Worm (Caenorhabditis elegans): ENCODE measurements around the gene mib-1.
A peak's percentile ranks its signal among the peaks of the same experiment; 100 is the strongest.

mib-1 gene

ce11 chrIII:11290554-11290953, at the start of gene mib-1, which contains the start of the genes gly-9 and smc-3:
mib-1 (minus strand) TSS chrIII:11290676.
gly-9 (minus strand) TSS chrIII:11290580.
smc-3 (plus strand) TSS chrIII:11290904.
- TF ChIP-seq nhr-43 (tag; optimal IDR thresholded peaks at IDR 0.05; ENCODE audit: poor library complexity, severe bottlenecking) (no peak), lin-15B (tag; optimal IDR thresholded peaks at IDR 0.05) (peak; percentile 81), nfya-1 (tag; optimal IDR thresholded peaks at IDR 0.05; ENCODE audit: insufficient read depth) (peak; percentile 67), pha-4 (tag; optimal IDR thresholded peaks at IDR 0.05) (peak; percentile 71), ama-1 (optimal IDR thresholded peaks at IDR 0.05) (no peak), ceh-9 (tag; optimal IDR thresholded peaks at IDR 0.05) (no peak), eor-1 (tag; optimal IDR thresholded peaks at IDR 0.05) (no peak), ceh-82 (tag; optimal IDR thresholded peaks at IDR 0.05) (no peak), snpc-4 (tag; optimal IDR thresholded peaks at IDR 0.05) (peak; percentile 35), nhr-23 (tag; optimal IDR thresholded peaks at IDR 0.05) (peak; percentile 78), R02D3.7 (tag; optimal IDR thresholded peaks at IDR 0.05) (no peak), hmg-11 (tag; optimal IDR thresholded peaks at IDR 0.05) (peak; percentile 74), egl-5 (tag; optimal IDR thresholded peaks at IDR 0.05) (peak; percentile 45), mml-1 (tag; optimal IDR thresholded peaks at IDR 0.05) (no peak), lin-39 (tag; optimal IDR thresholded peaks at IDR 0.05) (peak; percentile 52), nhr-25 (tag; optimal IDR thresholded peaks at IDR 0.05) (peak; percentile 46), nhr-237 (tag; optimal IDR thresholded peaks at IDR 0.05) (no peak), fkh-2 (tag; optimal IDR thresholded peaks at IDR 0.05) (no peak)

- TF ChIP-seq pqm-1 (tag; optimal IDR thresholded peaks at IDR 0.05) (no peak), nfya-1 (tag; optimal IDR thresholded peaks at IDR 0.05; ENCODE audit: insufficient read depth) (peak; percentile 81), nhr-12 (tag; optimal IDR thresholded peaks at IDR 0.05) (no peak)
These were observed 47.2 kb upstream of the mib-1 start for ce11 chrIII:11337627-11338026.

- peak; percentile 48 for TF ChIP-seq nfya-1 (tag; optimal IDR thresholded peaks at IDR 0.05; ENCODE audit: insufficient read depth)
- no peak for TF ChIP-seq jun-1 (tag; optimal IDR thresholded peaks at IDR 0.05)
- TF ChIP-seq nhr-76 (tag; optimal IDR thresholded peaks at IDR 0.05) = no peak
- no peak for TF ChIP-seq lin-15B (tag; optimal IDR thresholded peaks at IDR 0.05)
- TF ChIP-seq hmg-11 (tag; optimal IDR thresholded peaks at IDR 0.05) = peak; percentile 12
- no peak for TF ChIP-seq aly-2 (tag; optimal IDR thresholded peaks at IDR 0.05)
These were observed 45.6 kb upstream of the mib-1 start for ce11 chrIII:11336072-11336471.

- TF ChIP-seq sea-2 (GFP tag; optimal IDR thresholded peaks at IDR 0.05) (no peak), fkh-10 (GFP tag; optimal IDR thresholded peaks at IDR 0.05) (peak; percentile 68), nfya-1 (tag; optimal IDR thresholded peaks at IDR 0.05; ENCODE audit: insufficient read depth) (peak; percentile 69), lsy-12 (tag; optimal IDR thresholded peaks at IDR 0.05) (no peak), ceh-28 (tag; optimal IDR thresholded peaks at IDR 0.05) (no peak), ceh-16 (tag; optimal IDR thresholded peaks at IDR 0.05) (no peak), hmg-11 (tag; optimal IDR thresholded peaks at IDR 0.05) (peak; percentile 69), nhr-28 (tag; optimal IDR thresholded peaks at IDR 0.05) (no peak), pqm-1 (tag; optimal IDR thresholded peaks at IDR 0.05) (no peak), elt-1 (tag; optimal IDR thresholded peaks at IDR 0.05) (no peak), mdl-1 (tag; optimal IDR thresholded peaks at IDR 0.05) (no peak), nhr-76 (tag; optimal IDR thresholded peaks at IDR 0.05) (no peak), unc-62 (GFP tag; optimal IDR thresholded peaks at IDR 0.05) (no peak), snpc-4 (tag; optimal IDR thresholded peaks at IDR 0.05) (peak; percentile 54), lin-39 (tag; optimal IDR thresholded peaks at IDR 0.05) (peak; percentile 82)
These were observed 43.9 kb upstream of the mib-1 start for ce11 chrIII:11334346-11334745.

ce11 chrIII:11333032-11333732, 42.7 kb upstream of the mib-1 start, which contains the start of gene T28D6.5:
T28D6.5 (plus strand) TSS chrIII:11333682.
- TF ChIP-seq eor-1 (tag; optimal IDR thresholded peaks at IDR 0.05) (no peak), nhr-28 (tag; optimal IDR thresholded peaks at IDR 0.05) (no peak), nfya-1 (tag; optimal IDR thresholded peaks at IDR 0.05; ENCODE audit: insufficient read depth) (no peak), fkh-10 (GFP tag; optimal IDR thresholded peaks at IDR 0.05) (no peak), ztf-4 (tag; optimal IDR thresholded peaks at IDR 0.05) (no peak), lsy-12 (tag; optimal IDR thresholded peaks at IDR 0.05) (no peak), aly-2 (tag; optimal IDR thresholded peaks at IDR 0.05) (no peak), ceh-16 (tag; optimal IDR thresholded peaks at IDR 0.05) (no peak), egl-27 (tag; optimal IDR thresholded peaks at IDR 0.05) (no peak), nhr-76 (tag; optimal IDR thresholded peaks at IDR 0.05) (no peak), hmg-11 (tag; optimal IDR thresholded peaks at IDR 0.05) (no peak), elt-2 (tag; optimal IDR thresholded peaks at IDR 0.05) (no peak), R02D3.7 (tag; optimal IDR thresholded peaks at IDR 0.05) (no peak), snpc-4 (tag; optimal IDR thresholded peaks at IDR 0.05) (no peak), ceh-82 (tag; optimal IDR thresholded peaks at IDR 0.05) (no peak), nhr-67 (tag; optimal IDR thresholded peaks at IDR 0.05) (no peak), zag-1 (tag; optimal IDR thresholded peaks at IDR 0.05) (no peak), unc-62 (GFP tag; optimal IDR thresholded peaks at IDR 0.05) (no peak), nhr-237 (tag; optimal IDR thresholded peaks at IDR 0.05) (no peak), nhr-12 (tag; optimal IDR thresholded peaks at IDR 0.05) (no peak)
